Worm (Caenorhabditis elegans) whole organism, mixed stage, embryonic: ENCODE measurements around the gene lpr-6.

Experiments
- M03D4.4 ChIP-seq: sonication (generic microtip); optimal IDR thresholded peaks from 2 replicates; lab custom pipeline; 2017; ENCODE audit warnings: mild to moderate bottlenecking, missing genetic modification characterization, missing compliant biosample characterization
- bed-3 ChIP-seq: fragments of 200-800 bp; sonication (Bioruptor generic); optimal IDR thresholded peaks from 3 replicates; lab custom pipeline; 2018; ENCODE audit warnings: mild to moderate bottlenecking, missing genetic modification characterization, moderate library complexity, missing compliant biosample characterization
- blmp-1 ChIP-seq: fragments of 150-350 bp; optimal IDR thresholded peaks from 2 replicates; lab custom pipeline; 2014; ENCODE audit warnings: missing biosample characterization, missing genetic modification characterization
- ceh-39 ChIP-seq: fragments of 150-350 bp; optimal IDR thresholded peaks from 2 replicates; lab custom pipeline; 2014; ENCODE audit warnings: missing biosample characterization, missing genetic modification characterization
- ceh-43 ChIP-seq: fragments of 200-800 bp; sonication (Bioruptor generic); optimal IDR thresholded peaks from 2 replicates; lab custom pipeline; 2018; ENCODE audit warnings: mild to moderate bottlenecking, missing genetic modification characterization, moderate library complexity, missing compliant biosample characterization
- ces-1 ChIP-seq: fragments of 150-350 bp; optimal IDR thresholded peaks from 2 replicates; lab custom pipeline; 2014; ENCODE audit warnings: missing biosample characterization, missing genetic modification reagents, missing genetic modification characterization
- cnd-1 ChIP-seq: fragments of 200-800 bp; sonication (Bioruptor generic); optimal IDR thresholded peaks from 2 replicates; lab custom pipeline; 2018; ENCODE audit warnings: mild to moderate bottlenecking, missing genetic modification characterization, missing compliant biosample characterization
- drap-1 ChIP-seq: fragments of 200-800 bp; sonication (Bioruptor generic); optimal IDR thresholded peaks from 3 replicates; lab custom pipeline; 2018; ENCODE audit warnings: mild to moderate bottlenecking, missing genetic modification characterization, missing compliant biosample characterization
- elt-1 ChIP-seq: sonication (generic microtip); optimal IDR thresholded peaks from 2 replicates; lab custom pipeline; 2017; ENCODE audit warnings: missing genetic modification characterization, mild to moderate bottlenecking, missing compliant biosample characterization, antibody characterized with exemption, moderate library complexity, borderline replicate concordance; ENCODE audit not compliant: insufficient read depth
- elt-3 ChIP-seq: fragments of 150-350 bp; optimal IDR thresholded peaks from 2 replicates; lab custom pipeline; 2014; ENCODE audit warnings: missing biosample characterization, missing genetic modification characterization
- flh-1 ChIP-seq: fragments of 200-800 bp; sonication (Bioruptor generic); optimal IDR thresholded peaks from 2 replicates; lab custom pipeline; 2018; ENCODE audit warnings: mild to moderate bottlenecking, missing genetic modification characterization, moderate library complexity, missing compliant biosample characterization
- ham-2 ChIP-seq: fragments of 200-800 bp; sonication (Bioruptor generic); optimal IDR thresholded peaks from 2 replicates; lab custom pipeline; 2018; ENCODE audit warnings: mild to moderate bottlenecking, missing genetic modification characterization, missing compliant biosample characterization
- hlh-1 ChIP-seq: fragments of 150-350 bp; optimal IDR thresholded peaks from 2 replicates; lab custom pipeline; 2014; ENCODE audit warnings: missing biosample characterization, missing genetic modification reagents, missing genetic modification characterization
- lin-13 ChIP-seq: fragments of 150-350 bp; optimal IDR thresholded peaks from 2 replicates; lab custom pipeline; 2014; ENCODE audit warnings: missing biosample characterization, missing genetic modification characterization
- lin-32 ChIP-seq: fragments of 200-800 bp; sonication (Bioruptor generic); optimal IDR thresholded peaks from 2 replicates; lab custom pipeline; 2018; ENCODE audit warnings: mild to moderate bottlenecking, missing genetic modification characterization, missing compliant biosample characterization
- lsy-2 ChIP-seq: fragments of 150-350 bp; optimal IDR thresholded peaks from 2 replicates; lab custom pipeline; 2014; ENCODE audit warnings: missing biosample characterization, missing genetic modification characterization
- mab-5 ChIP-seq: fragments of 150-350 bp; optimal IDR thresholded peaks from 2 replicates; lab custom pipeline; 2014; ENCODE audit warnings: missing biosample characterization, missing genetic modification characterization
- mls-2 ChIP-seq: sonication (generic microtip); optimal IDR thresholded peaks from 2 replicates; lab custom pipeline; 2016; ENCODE audit warnings: mild to moderate bottlenecking, missing genetic modification characterization, moderate library complexity, missing compliant biosample characterization
- nhr-2 ChIP-seq: fragments of 150-350 bp; optimal IDR thresholded peaks from 2 replicates; lab custom pipeline; 2014; ENCODE audit warnings: missing biosample characterization, missing genetic modification characterization
- nhr-237 ChIP-seq: fragments of 150-350 bp; optimal IDR thresholded peaks from 2 replicates; lab custom pipeline; 2014; ENCODE audit warnings: missing biosample characterization, missing genetic modification characterization
- nhr-28 ChIP-seq: fragments of 150-350 bp; optimal IDR thresholded peaks from 2 replicates; lab custom pipeline; 2014; ENCODE audit warnings: missing biosample characterization, missing genetic modification characterization
- sem-2 ChIP-seq: fragments of 200-800 bp; sonication (Bioruptor generic); optimal IDR thresholded peaks from 2 replicates; lab custom pipeline; 2018; ENCODE audit warnings: mild to moderate bottlenecking, missing genetic modification characterization, missing compliant biosample characterization
- sptf-1 ChIP-seq: sonication (generic microtip); optimal IDR thresholded peaks from 2 replicates; lab custom pipeline; 2017; ENCODE audit warnings: mild to moderate bottlenecking, missing genetic modification characterization, moderate library complexity, missing compliant biosample characterization
- tbx-8 ChIP-seq: fragments of 200-800 bp; sonication (Bioruptor generic); optimal IDR thresholded peaks from 2 replicates; lab custom pipeline; 2018; ENCODE audit warnings: mild to moderate bottlenecking, missing genetic modification characterization, moderate library complexity, missing compliant biosample characterization
- unc-120 ChIP-seq: sonication (generic microtip); optimal IDR thresholded peaks from 2 replicates; lab custom pipeline; 2017; ENCODE audit warnings: missing genetic modification characterization, missing compliant biosample characterization; ENCODE audit not compliant: poor library complexity, severe bottlenecking
- unc-62 ChIP-seq: fragments of 150-350 bp; optimal IDR thresholded peaks from 2 replicates; lab custom pipeline; 2014; ENCODE audit warnings: missing biosample characterization, missing genetic modification reagents, missing genetic modification characterization
- zip-8 ChIP-seq: fragments of 150-350 bp; optimal IDR thresholded peaks from 2 replicates; lab custom pipeline; 2014; ENCODE audit warnings: missing biosample characterization, missing genetic modification characterization
- ztf-11 ChIP-seq: fragments of 150-350 bp; optimal IDR thresholded peaks from 2 replicates; lab custom pipeline; 2014; ENCODE audit warnings: missing biosample characterization, missing genetic modification characterization

The lpr-6 gene

ce11 chrX:11036114-11037087 lies 23.4 kb upstream of the lpr-6 start:
- no peak for TF ChIP-seq bed-3 (GFP tag; lab: Kevin White, UChicago)
- TF ChIP-seq elt-1 (tag; lab: Kevin White, UChicago) = peak; percentile 48
- TF ChIP-seq ztf-11 = no peak
- TF ChIP-seq flh-1 (GFP tag; lab: Kevin White, UChicago) = no peak
- peak; percentile 76 for TF ChIP-seq blmp-1
- no peak for TF ChIP-seq sem-2
- TF ChIP-seq zip-8 (tag; lab: Kevin White, UChicago) = no peak
- no peak for TF ChIP-seq hlh-1 (tag; lab: Kevin White, UChicago)
- peak; percentile 85 for TF ChIP-seq ham-2 (GFP tag; lab: Kevin White, UChicago)
- no peak for TF ChIP-seq nhr-237 (tag; lab: Kevin White, UChicago)
- no peak for TF ChIP-seq lin-13 (tag; lab: Kevin White, UChicago)

ce11 chrX:11038221-11038620 lies 21.6 kb upstream of the lpr-6 start:
- TF ChIP-seq unc-62 (no peak), ceh-43 (GFP tag; lab: Kevin White, UChicago) (no peak), ces-1 (GFP tag; lab: Kevin White, UChicago) (peak; percentile 70), nhr-28 (no peak)

- TF ChIP-seq unc-120 (tag; lab: Kevin White, UChicago) = no peak
- TF ChIP-seq ceh-39 (tag; lab: Kevin White, UChicago) = no peak
- no peak for TF ChIP-seq ceh-43 (GFP tag; lab: Kevin White, UChicago)
- TF ChIP-seq elt-3 = no peak
- no peak for TF ChIP-seq lsy-2 (tag; lab: Kevin White, UChicago)
- no peak for TF ChIP-seq sptf-1 (tag; lab: Kevin White, UChicago)
- no peak for TF ChIP-seq flh-1 (GFP tag; lab: Kevin White, UChicago)
- no peak for TF ChIP-seq drap-1 (GFP tag; lab: Kevin White, UChicago)
- TF ChIP-seq nhr-2 = no peak
- no peak for TF ChIP-seq M03D4.4 (tag; lab: Kevin White, UChicago)
- no peak for TF ChIP-seq bed-3 (GFP tag; lab: Kevin White, UChicago)
- TF ChIP-seq blmp-1 = no peak
- TF ChIP-seq tbx-8 = no peak
- no peak for TF ChIP-seq mls-2 (tag; lab: Kevin White, UChicago)
- no peak for TF ChIP-seq nhr-28
These were observed 17.0 kb upstream of the lpr-6 start, which contains the start of gene C09F12.3 for ce11 chrX:11042777-11043176. TSS of gene C09F12.3 (minus strand) at chrX:11042877.

- TF ChIP-seq nhr-237 (tag; lab: Kevin White, UChicago) (no peak), unc-120 (tag; lab: Kevin White, UChicago) (no peak)
- TF ChIP-seq, all 35 proteins: peak for 0
These were observed 12.6 kb upstream of the lpr-6 start, which contains the start of gene clc-1 for ce11 chrX:11047183-11047582. TSS of gene clc-1 (plus strand) at chrX:11047446.

ce11 chrX:11050335-11050734 lies 9.5 kb upstream of the lpr-6 start:
- TF ChIP-seq ceh-43 (GFP tag; lab: Kevin White, UChicago) (no peak), lin-13 (tag; lab: Kevin White, UChicago) (no peak), sem-2 (no peak), nhr-237 (tag; lab: Kevin White, UChicago) (no peak), elt-1 (tag; lab: Kevin White, UChicago) (no peak), nhr-28 (no peak), cnd-1 (no peak)
- TF ChIP-seq, all 35 proteins: peak for 0

ce11 chrX:11053615-11054014 lies 6.2 kb upstream of the lpr-6 start, which contains the start of gene C09F12.2:
TSS of gene C09F12.2 (plus strand) at chrX:11053915.
- no peak for TF ChIP-seq nhr-2
- no peak for TF ChIP-seq mls-2 (tag; lab: Kevin White, UChicago)
- TF ChIP-seq mab-5 = no peak
- TF ChIP-seq lin-13 (tag; lab: Kevin White, UChicago) = no peak
- no peak for TF ChIP-seq lin-32 (GFP tag; lab: Kevin White, UChicago)
